Worm (Caenorhabditis elegans): Measurements from ENCODE around the gene srg-46.

The srg-46 gene

ce11 chrV:13335883-13336419 lies 27.6 kb upstream of the srg-46 start, which contains the start of gene C50B6.9:
C50B6.9 (plus strand) TSS chrV:13336369.
- TF ChIP-seq duxl-1 (tag; optimal IDR thresholded peaks at IDR 0.05; ENCODE audit: poor library complexity), result no peak
- no peak for TF ChIP-seq ceh-44 (GFP tag; IDR thresholded peaks at IDR 0.05)
- peak; percentile 14 for TF ChIP-seq nhr-6 (tag; optimal IDR thresholded peaks at IDR 0.05)
- TF ChIP-seq hlh-30 (tag; optimal IDR thresholded peaks at IDR 0.05; ENCODE audit: insufficient read depth), result peak; percentile 80
- no peak for TF ChIP-seq F44E2.7 (GFP tag; IDR thresholded peaks at IDR 0.05)
- TF ChIP-seq ceh-62 (tag; optimal IDR thresholded peaks at IDR 0.05), result no peak
- TF ChIP-seq zfp-2 (tag; optimal IDR thresholded peaks at IDR 0.05), result no peak
- TF ChIP-seq mdl-1 (tag; optimal IDR thresholded peaks at IDR 0.05), result peak in 1 of 2 experiments; percentile 52
- TF ChIP-seq unc-62 (GFP tag; optimal IDR thresholded peaks at IDR 0.05 in 1 of 2), result peak in 1 of 2 experiments; percentile 28
- no peak for TF ChIP-seq unc-62 (tag; optimal IDR thresholded peaks at IDR 0.05)

DNA sequence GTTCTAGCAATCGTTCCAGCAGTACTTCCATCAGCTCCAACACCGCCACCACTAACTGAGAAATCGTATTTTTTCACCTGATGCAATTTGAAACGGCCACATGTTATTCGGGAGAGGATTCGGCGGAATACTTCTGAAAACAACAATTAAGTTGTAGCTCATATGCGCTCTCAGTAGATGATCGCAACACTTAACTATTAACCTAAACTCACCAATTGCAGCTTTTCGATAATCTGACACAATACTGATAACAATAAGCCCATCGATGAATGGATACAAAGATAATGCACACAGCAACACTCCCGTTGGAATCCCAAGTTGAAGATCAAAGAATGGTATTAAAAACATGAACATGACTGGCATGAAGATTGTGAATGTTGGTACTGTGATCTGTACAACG lies 25.5 kb upstream of the srg-46 start:
- TF ChIP-seq ctbp-1 (GFP tag; IDR thresholded peaks at IDR 0.05), result no peak
- TF ChIP-seq unc-62 (GFP tag; optimal IDR thresholded peaks at IDR 0.05 in 1 of 2), result peak in 1 of 2 experiments; percentile 96
- no peak for TF ChIP-seq unc-62 (tag; optimal IDR thresholded peaks at IDR 0.05)

DNA sequence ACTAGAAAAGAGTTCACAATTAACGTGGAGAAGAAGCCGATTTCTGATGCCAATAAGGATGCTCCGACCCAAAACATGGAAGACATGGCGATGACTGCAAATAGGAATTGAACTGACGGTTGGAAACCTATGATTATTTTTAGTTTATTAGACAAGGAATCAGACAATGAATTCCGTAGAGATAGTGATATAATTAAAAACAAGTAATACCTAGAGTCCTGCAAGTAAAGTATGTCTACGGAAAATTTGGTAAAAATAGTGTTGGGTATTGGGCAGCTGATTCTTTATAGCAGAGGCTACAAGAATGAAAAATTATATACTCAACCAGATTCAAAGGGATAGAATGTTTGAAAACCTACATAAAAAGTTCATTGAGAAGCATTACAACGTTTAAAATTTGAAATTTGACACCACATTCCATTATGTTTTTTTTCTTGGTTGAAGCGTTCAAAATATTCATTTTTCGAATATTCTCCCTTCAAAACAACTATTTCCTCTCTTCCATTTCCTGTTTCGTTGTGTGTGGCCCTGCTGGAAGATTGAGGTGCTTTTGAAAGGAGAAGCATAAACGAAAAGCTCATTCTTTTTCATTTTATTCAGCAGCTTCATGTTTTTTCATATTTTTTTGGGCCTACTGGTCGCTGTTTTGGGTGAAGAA lies 23.8 kb upstream of the srg-46 start, which contains the start of the genes str-4 and lgc-48:
TSS of gene str-4 (minus strand) at position 101 of the 658 bp plus-strand sequence.
TSS of gene lgc-48 (plus strand) at position 608 of the 658 bp plus-strand sequence.
- TF ChIP-seq unc-62 (GFP tag; optimal IDR thresholded peaks at IDR 0.05 in 1 of 2), result peak in 1 of 2 experiments; percentile 11
- TF ChIP-seq unc-62 (tag; optimal IDR thresholded peaks at IDR 0.05), result no peak
- TF ChIP-seq Y105C5A.15 (GFP tag; IDR thresholded peaks at IDR 0.05), result no peak

- TF ChIP-seq cey-2 (tag; optimal IDR thresholded peaks at IDR 0.05; ENCODE audit: borderline replicate concordance, insufficient read depth) (no peak), ces-1 (GFP tag; optimal IDR thresholded peaks at IDR 0.05) (no peak), unc-62 (GFP tag; optimal IDR thresholded peaks at IDR 0.05 in 1 of 2) (peak in 1 of 2 experiments; percentile 94), unc-62 (tag; optimal IDR thresholded peaks at IDR 0.05) (no peak)
These were observed 21.3 kb upstream of the srg-46 start for ce11 chrV:13342235-13342634.

DNA sequence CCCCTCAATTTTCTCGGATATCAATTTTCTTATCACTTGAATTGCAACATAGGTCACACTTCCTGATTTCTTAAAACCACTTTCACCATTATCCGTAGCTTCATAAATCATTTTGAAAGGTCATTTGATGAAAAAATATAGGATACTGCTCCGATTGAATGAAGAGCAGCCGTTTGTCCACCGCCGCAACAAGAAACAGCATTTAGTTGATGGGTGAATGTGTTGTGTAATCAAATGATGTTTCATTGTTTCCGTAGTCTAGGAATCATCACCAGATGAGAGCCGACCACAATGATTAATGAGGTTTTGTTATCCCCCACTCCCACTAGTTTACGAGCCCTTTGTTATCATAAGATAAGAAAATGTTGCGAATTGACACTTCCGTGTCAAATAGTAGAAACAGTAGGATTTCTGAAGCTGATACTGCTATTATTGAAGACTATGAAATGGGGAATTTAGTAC lies 17.6 kb upstream of the srg-46 start, which contains the start of gene twk-43:
TSS of gene twk-43 (plus strand) at position 412 of the 462 bp plus-strand sequence.
- TF ChIP-seq daf-16 (GFP tag; optimal IDR thresholded peaks at IDR 0.05) (peak in 1 of 2 experiments; percentile 44), daf-16 (tag; optimal IDR thresholded peaks at IDR 0.05) (no peak), php-3 (GFP tag; IDR thresholded peaks at IDR 0.05) (0 out of 2 replicates have a peak, but pooled peaks have one; percentile 37), lin-1 (GFP tag; IDR thresholded peaks at IDR 0.05) (no peak), snpc-1.2 (GFP tag; IDR thresholded peaks at IDR 0.05) (no peak), unc-62 (GFP tag; optimal IDR thresholded peaks at IDR 0.05 in 1 of 2) (peak in 1 of 2 experiments; percentile 78), unc-62 (tag; optimal IDR thresholded peaks at IDR 0.05) (no peak), nhr-11 (tag; optimal IDR thresholded peaks at IDR 0.05) (peak; percentile 26)

DNA sequence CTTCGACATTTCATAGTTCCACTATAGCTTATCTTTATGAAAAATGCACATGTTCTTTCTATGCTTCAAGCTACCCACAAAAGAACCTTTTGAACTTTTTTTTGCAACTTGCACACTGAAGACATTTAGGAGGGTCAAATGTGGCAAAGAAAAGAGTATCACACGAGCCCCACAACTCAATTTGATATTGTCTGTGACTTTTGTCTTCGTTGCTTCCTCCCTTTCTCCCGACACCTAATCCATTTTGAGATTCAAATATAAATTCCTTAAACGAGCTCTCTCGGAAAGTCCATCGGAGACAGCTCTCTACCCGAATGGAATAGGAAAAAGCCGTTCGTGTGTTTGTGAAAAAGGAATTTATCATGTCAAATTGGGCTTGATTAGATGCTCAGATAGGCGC lies 13.2 kb upstream of the srg-46 start:
- no peak for TF ChIP-seq spr-1 (tag; optimal IDR thresholded peaks at IDR 0.05)
- no peak for TF ChIP-seq lsy-2 (tag; optimal IDR thresholded peaks at IDR 0.05)
- no peak for TF ChIP-seq Y105C5A.15 (GFP tag; IDR thresholded peaks at IDR 0.05)
- no peak for TF ChIP-seq hlh-11 (tag; optimal IDR thresholded peaks at IDR 0.05)
- TF ChIP-seq fkh-10 (GFP tag; optimal IDR thresholded peaks at IDR 0.05), result peak; percentile 11
- TF ChIP-seq dmd-8 (GFP tag; IDR thresholded peaks at IDR 0.05), result no peak

ce11 chrV:13351773-13352172 lies 11.7 kb upstream of the srg-46 start:
- TF ChIP-seq fkh-10 (GFP tag; optimal IDR thresholded peaks at IDR 0.05), result no peak
- TF ChIP-seq nhr-11 (tag; optimal IDR thresholded peaks at IDR 0.05), result no peak
- peak in 1 of 2 experiments; percentile 99 for TF ChIP-seq unc-62 (GFP tag; optimal IDR thresholded peaks at IDR 0.05 in 1 of 2)
- no peak for TF ChIP-seq unc-62 (tag; optimal IDR thresholded peaks at IDR 0.05)
- TF ChIP-seq lsy-2 (tag; optimal IDR thresholded peaks at IDR 0.05), result peak in 1 of 2 experiments; percentile 30
- peak; percentile 71 for TF ChIP-seq ceh-20 (GFP tag; IDR thresholded peaks at IDR 0.05)
